Worm (Caenorhabditis elegans) whole organism, L4 larva: ENCODE data around the gene srx-76.

Experiments used
- F49E8.2 ChIP-seq: sonication (generic microtip); optimal IDR thresholded peaks from 2 replicates; lab custom pipeline; 2016; ENCODE audit warnings: missing compliant biosample characterization, mild to moderate bottlenecking, missing genetic modification characterization, borderline replicate concordance
- T20F7.1 ChIP-seq: fragments of 200-800 bp; sonication (Bioruptor generic); optimal IDR thresholded peaks from 2 replicates; lab custom pipeline; 2018; ENCODE audit warnings: mild to moderate bottlenecking, missing genetic modification characterization, missing compliant biosample characterization
- Y48G9A.11 ChIP-seq: fragments of 200-800 bp; sonication (Bioruptor generic); IDR thresholded peaks from 2 replicates; pipeline ENCODE4 v1.3.6; 2022; ENCODE audit warnings: missing genetic modification reagents, missing genetic modification characterization, missing compliant biosample characterization
- ZK337.2 ChIP-seq: fragments of 200-800 bp; sonication (Bioruptor generic); IDR thresholded peaks from 2 replicates; pipeline ENCODE4 v1.3.6; 2022; ENCODE audit warnings: missing genetic modification reagents, missing genetic modification characterization, missing compliant biosample characterization
- ama-1 ChIP-seq: fragments of 150-350 bp; optimal IDR thresholded peaks from 2 replicates; lab custom pipeline; 2014; ENCODE audit warnings: inconsistent platforms, mixed read lengths
- arid-1 ChIP-seq: fragments of 200-800 bp; sonication (Bioruptor generic); conservative IDR thresholded peaks from 2 replicates; pipeline ENCODE4 v1.3.6; 2022; ENCODE audit warnings: missing genetic modification reagents, missing genetic modification characterization, missing compliant biosample characterization
- attf-4 ChIP-seq: sonication (generic microtip); optimal IDR thresholded peaks from 3 replicates; lab custom pipeline; 2017; ENCODE audit warnings: missing biosample characterization, missing genetic modification characterization
- ceh-32 ChIP-seq: sonication (generic microtip); optimal IDR thresholded peaks from 2 replicates; lab custom pipeline; 2016; ENCODE audit warnings: mild to moderate bottlenecking, missing genetic modification characterization, missing compliant biosample characterization; ENCODE audit not compliant: poor library complexity
- ctbp-1 ChIP-seq: fragments of 200-800 bp; sonication (Bioruptor generic); IDR thresholded peaks from 2 replicates; pipeline ENCODE4 v1.3.6; 2022; ENCODE audit warnings: missing genetic modification reagents, missing genetic modification characterization, missing compliant biosample characterization
- daf-16 ChIP-seq, 3 experiments: sonication (generic microtip); optimal IDR thresholded peaks; 2 replicates each; lab custom pipeline; 2016 to 2017; ENCODE audit warnings: missing genetic modification characterization in 3 of 3, missing genetic modification reagents in 3 of 3, mild to moderate bottlenecking in 2 of 3, missing compliant biosample characterization in 2 of 3, missing biosample characterization in 1 of 3, moderate library complexity in 1 of 3
- daf-19 ChIP-seq: fragments of 200-800 bp; sonication (Bioruptor generic); conservative IDR thresholded peaks from 2 replicates; pipeline ENCODE4 v1.3.6; 2022; ENCODE audit warnings: missing genetic modification characterization, missing compliant biosample characterization
- dpl-1 ChIP-seq: fragments of 150-350 bp; optimal IDR thresholded peaks from 2 replicates; lab custom pipeline; 2014; ENCODE audit warnings: missing biosample characterization, missing genetic modification reagents, missing genetic modification characterization
- duxl-1 ChIP-seq: sonication (generic microtip); optimal IDR thresholded peaks from 2 replicates; lab custom pipeline; 2016; ENCODE audit warnings: mild to moderate bottlenecking, missing genetic modification characterization, moderate library complexity, missing compliant biosample characterization; ENCODE audit not compliant: poor library complexity
- dve-1 ChIP-seq: sonication (generic microtip); optimal IDR thresholded peaks from 2 replicates; lab custom pipeline; 2017; ENCODE audit warnings: antibody characterized with exemption, mild to moderate bottlenecking, missing genetic modification characterization, missing compliant biosample characterization; ENCODE audit not compliant: insufficient read depth
- fkh-10 ChIP-seq: fragments of 150-350 bp; optimal IDR thresholded peaks from 2 replicates; lab custom pipeline; 2014; ENCODE audit warnings: missing biosample characterization, missing genetic modification reagents, missing genetic modification characterization
- fos-1 ChIP-seq: fragments of 150-350 bp; optimal IDR thresholded peaks from 2 replicates; lab custom pipeline; 2014; ENCODE audit warnings: missing biosample characterization, missing genetic modification characterization
- gei-8 ChIP-seq: fragments of 200-800 bp; sonication (Bioruptor generic); optimal IDR thresholded peaks from 2 replicates; lab custom pipeline; 2018; ENCODE audit warnings: mild to moderate bottlenecking, missing genetic modification characterization, missing compliant biosample characterization
- hif-1 ChIP-seq, 2 experiments: sonication (generic microtip); optimal IDR thresholded peaks; 2 replicates each; lab custom pipeline; 2016 to 2017; ENCODE audit warnings: missing compliant biosample characterization in 2 of 2, missing genetic modification characterization in 2 of 2, missing genetic modification reagents in 2 of 2, missing genotype in 2 of 2, mild to moderate bottlenecking in 1 of 2
- hlh-11 ChIP-seq: fragments of 200-800 bp; sonication (Bioruptor generic); optimal IDR thresholded peaks from 2 replicates; lab custom pipeline; 2018; ENCODE audit warnings: mild to moderate bottlenecking, missing genetic modification characterization, missing compliant biosample characterization
- hlh-30 ChIP-seq: sonication (generic microtip); optimal IDR thresholded peaks from 2 replicates; lab custom pipeline; 2017; ENCODE audit warnings: antibody characterized with exemption, mild to moderate bottlenecking, missing genetic modification characterization, missing compliant biosample characterization; ENCODE audit not compliant: insufficient read depth
- hmg-1.1 ChIP-seq: fragments of 200-800 bp; sonication (Bioruptor generic); IDR thresholded peaks from 2 replicates; pipeline ENCODE4 v1.3.6; 2022; ENCODE audit warnings: missing genetic modification reagents, missing genetic modification characterization, missing compliant biosample characterization
- lin-1 ChIP-seq: fragments of 200-800 bp; sonication (Bioruptor generic); IDR thresholded peaks from 2 replicates; pipeline ENCODE4 v1.3.6; 2022; ENCODE audit warnings: missing genetic modification reagents, missing genetic modification characterization, missing compliant biosample characterization
- lin-13 ChIP-seq: fragments of 150-350 bp; optimal IDR thresholded peaks from 2 replicates; lab custom pipeline; 2014; ENCODE audit warnings: missing biosample characterization, missing genetic modification reagents, missing genetic modification characterization
- lin-15B ChIP-seq: fragments of 150-350 bp; sonication (generic microtip); optimal IDR thresholded peaks from 3 replicates; lab custom pipeline; 2014; ENCODE audit warnings: missing biosample characterization, missing genetic modification characterization
- lin-29 ChIP-seq: fragments of 200-800 bp; sonication (Bioruptor generic); IDR thresholded peaks from 2 replicates; pipeline ENCODE4 v1.3.6; 2022; ENCODE audit warnings: missing genetic modification reagents, missing genetic modification characterization, missing compliant biosample characterization
- lir-3 ChIP-seq: sonication (generic microtip); optimal IDR thresholded peaks from 2 replicates; lab custom pipeline; 2016; ENCODE audit warnings: mild to moderate bottlenecking, missing genetic modification characterization, missing compliant biosample characterization
- lsy-2 ChIP-seq, 2 experiments: fragments of 150-350 bp in 1 of 2; sonication (generic microtip) in 1 of 2; optimal IDR thresholded peaks; 2 replicates each; lab custom pipeline; 2014 to 2017; ENCODE audit warnings: missing biosample characterization in 2 of 2, missing genetic modification characterization in 2 of 2
- mdl-1 ChIP-seq, 2 experiments: fragments of 150-350 bp in 1 of 2; sonication (generic microtip) in 1 of 2; optimal IDR thresholded peaks; 2 replicates each; lab custom pipeline; 2014 to 2017; ENCODE audit warnings: missing biosample characterization in 2 of 2, missing genetic modification characterization in 2 of 2
- mep-1 ChIP-seq: fragments of 150-350 bp; sonication (generic microtip); optimal IDR thresholded peaks from 3 replicates; lab custom pipeline; 2014; ENCODE audit warnings: missing biosample characterization, missing genetic modification characterization
- mxl-3 ChIP-seq: fragments of 200-800 bp; sonication (Bioruptor generic); optimal IDR thresholded peaks from 2 replicates; lab custom pipeline; 2018; ENCODE audit warnings: mild to moderate bottlenecking, missing genetic modification characterization, missing compliant biosample characterization
- nhr-10 ChIP-seq: fragments of 150-350 bp; optimal IDR thresholded peaks from 2 replicates; lab custom pipeline; 2014; ENCODE audit warnings: missing biosample characterization, missing genetic modification characterization
- nhr-25 ChIP-seq: sonication (generic microtip); optimal IDR thresholded peaks from 2 replicates; lab custom pipeline; 2017; ENCODE audit warnings: missing genetic modification characterization, mild to moderate bottlenecking, missing compliant biosample characterization, antibody characterized with exemption, moderate library complexity, borderline replicate concordance; ENCODE audit not compliant: insufficient read depth
- nhr-28 ChIP-seq: fragments of 150-350 bp; optimal IDR thresholded peaks from 2 replicates; lab custom pipeline; 2014; ENCODE audit warnings: missing biosample characterization, missing genetic modification characterization
- nhr-41 ChIP-seq: fragments of 200-800 bp; sonication (Bioruptor generic); IDR thresholded peaks from 2 replicates; pipeline ENCODE4 v1.3.6; 2022; ENCODE audit warnings: missing genetic modification reagents, missing genetic modification characterization, missing compliant biosample characterization
- nhr-48 ChIP-seq: sonication (generic microtip); optimal IDR thresholded peaks from 2 replicates; lab custom pipeline; 2016; ENCODE audit warnings: mild to moderate bottlenecking, missing genetic modification characterization, missing compliant biosample characterization
- nhr-77 ChIP-seq: fragments of 150-350 bp; optimal IDR thresholded peaks from 2 replicates; lab custom pipeline; 2014; ENCODE audit warnings: missing biosample characterization, missing genetic modification characterization
- php-3 ChIP-seq: fragments of 200-800 bp; sonication (Bioruptor generic); IDR thresholded peaks from 2 replicates; pipeline ENCODE4 v1.3.6; 2022; ENCODE audit warnings: missing genetic modification reagents, missing genetic modification characterization, missing compliant biosample characterization
- pqm-1 ChIP-seq: sonication (generic microtip); optimal IDR thresholded peaks from 2 replicates; lab custom pipeline; 2017; ENCODE audit warnings: missing biosample characterization, missing genetic modification characterization
- rbr-2 ChIP-seq: sonication (generic microtip); optimal IDR thresholded peaks from 2 replicates; lab custom pipeline; 2016; ENCODE audit warnings: missing genotype, missing genetic modification characterization, missing compliant biosample characterization
- sdz-12 ChIP-seq: fragments of 200-800 bp; sonication (Bioruptor generic); optimal IDR thresholded peaks from 2 replicates; lab custom pipeline; 2018; ENCODE audit warnings: mild to moderate bottlenecking, missing genetic modification characterization, missing compliant biosample characterization
- set-16 ChIP-seq: fragments of 200-800 bp; sonication (Bioruptor generic); IDR thresholded peaks from 2 replicates; pipeline ENCODE4 v1.3.6; 2022; ENCODE audit warnings: missing genetic modification reagents, missing genetic modification characterization, missing compliant biosample characterization
- snpc-4 ChIP-seq: fragments of 150-350 bp; optimal IDR thresholded peaks from 2 replicates; lab custom pipeline; 2014; ENCODE audit warnings: missing biosample characterization, missing genetic modification characterization
- spr-3 ChIP-seq: fragments of 200-800 bp; sonication (Bioruptor generic); optimal IDR thresholded peaks from 2 replicates; lab custom pipeline; 2018; ENCODE audit warnings: mild to moderate bottlenecking, missing genetic modification characterization, missing compliant biosample characterization
- unc-39 ChIP-seq: sonication (generic microtip); optimal IDR thresholded peaks from 2 replicates; lab custom pipeline; 2017; ENCODE audit warnings: missing biosample characterization, missing genetic modification characterization
- unc-62 ChIP-seq, 3 experiments: fragments of 150-350 bp in 1 of 3; sonication (generic microtip); optimal IDR thresholded peaks in 2 of 3; peaks in 1 of 3; 1 replicate in 1 of 3; 2 replicates in 2 of 3; lab custom pipeline; 2014 to 2017; ENCODE audit warnings: missing biosample characterization in 3 of 3, missing genetic modification characterization in 3 of 3, missing genetic modification reagents in 3 of 3, missing genotype in 1 of 3
- zfp-3 ChIP-seq: fragments of 200-800 bp; sonication (Bioruptor generic); conservative IDR thresholded peaks from 2 replicates; pipeline ENCODE4 v1.3.6; 2022; ENCODE audit warnings: missing genetic modification reagents, missing genetic modification characterization, missing compliant biosample characterization

The srx-76 gene

DNA sequence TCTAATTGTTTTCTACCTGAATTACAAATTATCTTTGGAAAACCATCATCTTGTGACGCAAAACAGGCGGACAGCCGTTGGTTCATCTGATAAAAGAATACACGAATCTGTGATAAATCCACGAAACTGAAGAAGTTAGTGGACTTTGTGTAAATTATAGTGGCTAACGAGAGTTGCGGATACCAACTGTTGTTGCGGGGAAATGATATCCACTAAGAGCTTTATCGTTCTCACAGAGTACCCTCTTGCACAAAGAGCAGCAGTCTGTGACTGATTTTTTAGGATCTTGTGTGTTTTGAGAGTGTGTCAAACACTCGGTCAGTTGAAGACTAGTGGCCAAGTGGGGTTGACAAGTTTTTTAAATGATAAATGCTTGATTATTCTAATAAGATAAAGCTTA is 28.0 kb downstream of the srx-76 start:
- TF ChIP-seq hlh-11, result peak; percentile 12
- no peak for TF ChIP-seq lin-29 (GFP tag; lab: Robert Waterston, UW)
- TF ChIP-seq nhr-10 (tag; lab: Kevin White, UChicago), result no peak
- no peak for TF ChIP-seq Y48G9A.11 (GFP tag; lab: Robert Waterston, UW)
- TF ChIP-seq lin-15B (tag; lab: Kevin White, UChicago), result no peak
- TF ChIP-seq mdl-1 (tag; optimal IDR thresholded peaks at IDR 0.05; lab: Kevin White, UChicago), result no peak
- TF ChIP-seq unc-39 (tag; lab: Kevin White, UChicago), result no peak
- TF ChIP-seq duxl-1 (tag; lab: Kevin White, UChicago), result no peak
- no peak for TF ChIP-seq hlh-30 (tag; lab: Kevin White, UChicago)
- TF ChIP-seq gei-8 (GFP tag; lab: Kevin White, UChicago), result no peak
- no peak for TF ChIP-seq set-16 (GFP tag; lab: Robert Waterston, UW)
- no peak for TF ChIP-seq ctbp-1 (GFP tag; lab: Robert Waterston, UW)
- 0 out of 2 replicates have a peak, but pooled peaks have one; percentile 53 for TF ChIP-seq daf-19 (GFP tag; lab: Robert Waterston, UW)

DNA sequence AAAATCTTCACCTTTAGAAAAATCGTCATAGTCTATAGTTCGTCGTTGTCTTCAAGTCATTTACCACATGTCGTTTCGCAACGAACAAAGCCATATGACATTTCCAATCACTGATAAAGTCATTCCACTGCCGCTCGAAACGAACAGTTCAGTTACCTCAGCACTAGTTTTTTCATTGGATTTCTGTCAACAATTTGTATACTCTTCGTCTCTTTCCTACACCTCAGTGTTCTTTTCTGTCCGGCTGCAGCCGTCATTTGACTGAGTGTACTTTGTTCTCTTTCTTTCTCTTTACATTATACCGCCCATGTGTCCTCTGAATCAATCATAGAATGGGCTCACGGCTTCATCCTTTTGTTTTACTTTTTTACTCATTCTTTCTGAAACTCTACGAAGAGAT is 29.6 kb downstream of the srx-76 start:
- TF ChIP-seq spr-3 (GFP tag; lab: Kevin White, UChicago) (no peak), mxl-3 (peak; percentile 60), nhr-28 (peak; percentile 84), hif-1 (tag; optimal IDR thresholded peaks at IDR 0.05; lab: Kevin White, UChicago) (peak in 1 of 2 experiments; percentile 39), nhr-10 (tag; lab: Kevin White, UChicago) (peak; percentile 3), ceh-32 (no peak), snpc-4 (tag; lab: Kevin White, UChicago) (no peak), hlh-11 (peak; percentile 88), set-16 (GFP tag; lab: Robert Waterston, UW) (no peak), nhr-77 (tag; lab: Kevin White, UChicago) (peak; percentile 69), zfp-3 (GFP tag; lab: Robert Waterston, UW) (no peak), nhr-25 (tag; lab: Kevin White, UChicago) (no peak), attf-4 (tag; lab: Kevin White, UChicago) (no peak), T20F7.1 (GFP tag; lab: Kevin White, UChicago) (peak; percentile 23), arid-1 (GFP tag; lab: Robert Waterston, UW) (no peak), nhr-48 (tag; lab: Kevin White, UChicago) (no peak), nhr-41 (no peak), rbr-2 (tag; lab: Kevin White, UChicago) (peak; percentile 21), duxl-1 (tag; lab: Kevin White, UChicago) (peak; percentile 5), lin-13 (GFP tag; lab: Kevin White, UChicago) (no peak), dve-1 (peak; percentile 75), dpl-1 (peak; percentile 9), fos-1 (tag; lab: Kevin White, UChicago) (no peak), lin-1 (GFP tag; lab: Robert Waterston, UW) (peak; percentile 27; the same call in 1 of the 2 replicates), unc-62 (GFP tag; optimal IDR thresholded peaks at IDR 0.05 in 1 of 2; lab: Kevin White, UChicago) (no peak), unc-62 (tag; optimal IDR thresholded peaks at IDR 0.05; lab: Kevin White, UChicago) (no peak), daf-16 (GFP tag; optimal IDR thresholded peaks at IDR 0.05; lab: Kevin White, UChicago) (no peak), daf-16 (tag; optimal IDR thresholded peaks at IDR 0.05; lab: Kevin White, UChicago) (peak; percentile 80), mdl-1 (tag; optimal IDR thresholded peaks at IDR 0.05; lab: Kevin White, UChicago) (peak in 1 of 2 experiments; percentile 73), ama-1 (lab: Kevin White, UChicago) (peak; percentile 34), F49E8.2 (tag; lab: Kevin White, UChicago) (no peak), mep-1 (tag; lab: Kevin White, UChicago) (peak; percentile 73), hmg-1.1 (GFP tag; lab: Robert Waterston, UW) (peak; percentile 33; the same call in 1 of the 2 replicates), lsy-2 (tag; optimal IDR thresholded peaks at IDR 0.05; lab: Kevin White, UChicago) (peak in 1 of 2 experiments; percentile 45), pqm-1 (tag; lab: Kevin White, UChicago) (peak; percentile 36), fkh-10 (GFP tag; lab: Kevin White, UChicago) (no peak), php-3 (GFP tag; lab: Robert Waterston, UW) (0 out of 2 replicates have a peak, but pooled peaks have one; percentile 18), sdz-12 (GFP tag; lab: Kevin White, UChicago) (no peak), ZK337.2 (GFP tag; lab: Robert Waterston, UW) (no peak), lir-3 (tag; lab: Kevin White, UChicago) (no peak), daf-19 (GFP tag; lab: Robert Waterston, UW) (no peak)
